Worm (Caenorhabditis elegans): Measurements from ENCODE around the gene F09E10.1.

- TF ChIP-seq ceh-9 (tag; optimal IDR thresholded peaks at IDR 0.05) (no peak), aly-2 (tag; optimal IDR thresholded peaks at IDR 0.05) (no peak), ztf-4 (tag; optimal IDR thresholded peaks at IDR 0.05) (no peak), unc-39 (tag; optimal IDR thresholded peaks at IDR 0.05) (no peak), mdl-1 (tag; optimal IDR thresholded peaks at IDR 0.05) (no peak), nhr-11 (tag; optimal IDR thresholded peaks at IDR 0.05) (no peak), nhr-25 (tag; optimal IDR thresholded peaks at IDR 0.05) (no peak), nhr-237 (tag; optimal IDR thresholded peaks at IDR 0.05) (no peak), ama-1 (optimal IDR thresholded peaks at IDR 0.05) (no peak)
These were observed 13.8 kb upstream of the F09E10.1 start for ce11 chrX:1488775-1489174.

Measured in whole organism, L3 larva.